Fruit fly (Drosophila melanogaster): ENCODE results near the gene Sar1.

- no peak for TF ChIP-seq ttk (optimal IDR thresholded peaks at IDR 0.05)
- no peak for TF ChIP-seq insv (optimal IDR thresholded peaks at IDR 0.05)
These were observed 39.1 kb downstream of the Sar1 start for dm6 chr3R:22395409-22396178.
